Worm (Caenorhabditis elegans): ENCODE measurements around the gene slt-1.

ce11 chrX:14628816-14629215 lies 45.3 kb upstream of the slt-1 start, which contains the start of gene F54E4.2:
- TF ChIP-seq vab-7 (GFP tag; IDR thresholded peaks at IDR 0.05) (no peak), ctbp-1 (GFP tag; IDR thresholded peaks at IDR 0.05) (no peak), nhr-48 (tag; optimal IDR thresholded peaks at IDR 0.05) (no peak), zfp-2 (tag; optimal IDR thresholded peaks at IDR 0.05) (no peak), dpl-1 (GFP tag; optimal IDR thresholded peaks at IDR 0.05) (no peak), nhr-10 (tag; optimal IDR thresholded peaks at IDR 0.05) (no peak), F10B5.3 (tag; optimal IDR thresholded peaks at IDR 0.05) (no peak), hif-1 (tag; optimal IDR thresholded peaks at IDR 0.05) (no peak), zag-1 (tag; optimal IDR thresholded peaks at IDR 0.05) (no peak)

Data from whole organism, L4 larva.